Worm (Caenorhabditis elegans) whole organism, mixed stage, embryonic: ENCODE data around the gene C17F4.3.
"Not testable (repeated sequence)": the region's sequence is repeated elsewhere in the genome, so short reads cannot be mapped to it uniquely, and the experiment has no call there.

Source experiments
- blmp-1 ChIP-seq: fragments of 150-350 bp; optimal IDR thresholded peaks from 2 replicates; lab custom pipeline; 2014; ENCODE audit warnings: missing biosample characterization, missing genetic modification characterization
- ceh-39 ChIP-seq: fragments of 150-350 bp; optimal IDR thresholded peaks from 2 replicates; lab custom pipeline; 2014; ENCODE audit warnings: missing biosample characterization, missing genetic modification characterization
- ceh-43 ChIP-seq: fragments of 200-800 bp; sonication (Bioruptor generic); optimal IDR thresholded peaks from 2 replicates; lab custom pipeline; 2018; ENCODE audit warnings: mild to moderate bottlenecking, missing genetic modification characterization, moderate library complexity, missing compliant biosample characterization
- ceh-83 ChIP-seq: fragments of 200-800 bp; sonication (Bioruptor generic); optimal IDR thresholded peaks from 2 replicates; lab custom pipeline; 2018; ENCODE audit warnings: mild to moderate bottlenecking, missing genetic modification characterization, missing compliant biosample characterization
- drap-1 ChIP-seq: fragments of 200-800 bp; sonication (Bioruptor generic); optimal IDR thresholded peaks from 3 replicates; lab custom pipeline; 2018; ENCODE audit warnings: mild to moderate bottlenecking, missing genetic modification characterization, missing compliant biosample characterization
- elt-1 ChIP-seq: sonication (generic microtip); optimal IDR thresholded peaks from 2 replicates; lab custom pipeline; 2017; ENCODE audit warnings: missing genetic modification characterization, mild to moderate bottlenecking, missing compliant biosample characterization, antibody characterized with exemption, moderate library complexity, borderline replicate concordance; ENCODE audit not compliant: insufficient read depth
- flh-1 ChIP-seq: fragments of 200-800 bp; sonication (Bioruptor generic); optimal IDR thresholded peaks from 2 replicates; lab custom pipeline; 2018; ENCODE audit warnings: mild to moderate bottlenecking, missing genetic modification characterization, moderate library complexity, missing compliant biosample characterization
- ham-2 ChIP-seq: fragments of 200-800 bp; sonication (Bioruptor generic); optimal IDR thresholded peaks from 2 replicates; lab custom pipeline; 2018; ENCODE audit warnings: mild to moderate bottlenecking, missing genetic modification characterization, missing compliant biosample characterization
- hlh-1 ChIP-seq: fragments of 150-350 bp; optimal IDR thresholded peaks from 2 replicates; lab custom pipeline; 2014; ENCODE audit warnings: missing biosample characterization, missing genetic modification reagents, missing genetic modification characterization
- lin-13 ChIP-seq: fragments of 150-350 bp; optimal IDR thresholded peaks from 2 replicates; lab custom pipeline; 2014; ENCODE audit warnings: missing biosample characterization, missing genetic modification characterization
- lin-32 ChIP-seq: fragments of 200-800 bp; sonication (Bioruptor generic); optimal IDR thresholded peaks from 2 replicates; lab custom pipeline; 2018; ENCODE audit warnings: mild to moderate bottlenecking, missing genetic modification characterization, missing compliant biosample characterization
- lsy-2 ChIP-seq: fragments of 150-350 bp; optimal IDR thresholded peaks from 2 replicates; lab custom pipeline; 2014; ENCODE audit warnings: missing biosample characterization, missing genetic modification characterization
- mab-5 ChIP-seq: fragments of 150-350 bp; optimal IDR thresholded peaks from 2 replicates; lab custom pipeline; 2014; ENCODE audit warnings: missing biosample characterization, missing genetic modification characterization
- mep-1 ChIP-seq: fragments of 150-350 bp; optimal IDR thresholded peaks from 2 replicates; lab custom pipeline; 2017; ENCODE audit warnings: missing biosample characterization, missing genetic modification reagents, missing genetic modification characterization, inconsistent platforms
- mls-2 ChIP-seq: sonication (generic microtip); optimal IDR thresholded peaks from 2 replicates; lab custom pipeline; 2016; ENCODE audit warnings: mild to moderate bottlenecking, missing genetic modification characterization, moderate library complexity, missing compliant biosample characterization
- nhr-12 ChIP-seq: fragments of 150-350 bp; optimal IDR thresholded peaks from 2 replicates; lab custom pipeline; 2014; ENCODE audit warnings: missing biosample characterization, missing genetic modification characterization
- nhr-2 ChIP-seq: fragments of 150-350 bp; optimal IDR thresholded peaks from 2 replicates; lab custom pipeline; 2014; ENCODE audit warnings: missing biosample characterization, missing genetic modification characterization
- nhr-28 ChIP-seq: fragments of 150-350 bp; optimal IDR thresholded peaks from 2 replicates; lab custom pipeline; 2014; ENCODE audit warnings: missing biosample characterization, missing genetic modification characterization
- nhr-76 ChIP-seq: sonication (generic microtip); optimal IDR thresholded peaks from 2 replicates; lab custom pipeline; 2017; ENCODE audit warnings: missing biosample characterization, missing genetic modification characterization
- pha-4 ChIP-seq: fragments of 150-350 bp; optimal IDR thresholded peaks from 2 replicates; lab custom pipeline; 2018; ENCODE audit warnings: missing biosample characterization, missing genetic modification reagents, missing genetic modification characterization
- sem-2 ChIP-seq: fragments of 200-800 bp; sonication (Bioruptor generic); optimal IDR thresholded peaks from 2 replicates; lab custom pipeline; 2018; ENCODE audit warnings: mild to moderate bottlenecking, missing genetic modification characterization, missing compliant biosample characterization
- sptf-1 ChIP-seq: sonication (generic microtip); optimal IDR thresholded peaks from 2 replicates; lab custom pipeline; 2017; ENCODE audit warnings: mild to moderate bottlenecking, missing genetic modification characterization, moderate library complexity, missing compliant biosample characterization
- tbx-8 ChIP-seq: fragments of 200-800 bp; sonication (Bioruptor generic); optimal IDR thresholded peaks from 2 replicates; lab custom pipeline; 2018; ENCODE audit warnings: mild to moderate bottlenecking, missing genetic modification characterization, moderate library complexity, missing compliant biosample characterization
- unc-120 ChIP-seq: sonication (generic microtip); optimal IDR thresholded peaks from 2 replicates; lab custom pipeline; 2017; ENCODE audit warnings: missing genetic modification characterization, missing compliant biosample characterization; ENCODE audit not compliant: poor library complexity, severe bottlenecking
- unc-62 ChIP-seq: fragments of 150-350 bp; optimal IDR thresholded peaks from 2 replicates; lab custom pipeline; 2014; ENCODE audit warnings: missing biosample characterization, missing genetic modification reagents, missing genetic modification characterization
- zip-8 ChIP-seq: fragments of 150-350 bp; optimal IDR thresholded peaks from 2 replicates; lab custom pipeline; 2014; ENCODE audit warnings: missing biosample characterization, missing genetic modification characterization
- ztf-11 ChIP-seq: fragments of 150-350 bp; optimal IDR thresholded peaks from 2 replicates; lab custom pipeline; 2014; ENCODE audit warnings: missing biosample characterization, missing genetic modification characterization

Gene C17F4.3

DNA sequence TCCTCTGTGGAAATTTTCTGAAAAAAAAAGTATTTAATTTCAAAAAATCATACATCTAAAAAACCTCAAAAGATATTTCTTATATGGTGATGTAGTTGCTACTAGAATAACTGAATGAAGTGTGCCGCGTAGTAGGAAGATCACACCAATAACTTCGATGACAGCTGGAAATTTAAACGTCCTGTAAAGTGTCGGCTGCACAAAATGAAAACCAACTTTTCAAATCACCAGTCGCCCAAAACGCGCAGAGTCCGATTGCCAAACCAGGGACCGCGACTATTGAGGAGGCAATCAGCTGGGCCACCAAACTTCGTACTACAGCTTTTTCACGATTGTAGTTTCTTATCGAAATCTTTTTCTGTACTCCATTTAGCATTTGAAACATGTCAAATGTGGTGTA, 39.1 kb upstream of the C17F4.3 start, which contains the start of gene sri-48:
TSS of gene sri-48 (minus strand) at position 101 of the 400 bp plus-strand sequence.
- TF ChIP-seq lin-32 (GFP tag; lab: Kevin White, UChicago); lin-13 (tag; lab: Kevin White, UChicago); nhr-28 (tag; lab: Kevin White, UChicago): not testable (repeated sequence)
- TF ChIP-seq, all 35 proteins: peak for 0; not testable (repeated sequence) for 35

DNA sequence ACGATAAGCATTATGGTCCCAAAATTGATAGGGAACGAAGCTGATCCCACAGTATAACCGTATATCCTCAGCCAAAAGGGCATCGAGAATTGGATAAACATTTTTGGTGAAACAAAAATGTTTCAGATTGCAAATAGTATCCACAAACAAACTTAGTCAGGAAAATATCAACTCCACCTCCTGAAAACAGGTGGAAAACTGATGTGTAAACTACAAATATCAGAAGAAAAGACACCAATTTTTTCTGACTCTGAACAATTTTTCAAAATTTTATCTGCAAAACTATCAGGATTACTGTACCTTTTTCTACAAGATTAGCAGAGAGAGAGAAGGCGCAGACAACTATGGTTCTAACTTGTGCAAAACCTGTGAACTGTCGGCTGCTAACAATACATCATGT, 37.8 kb upstream of the C17F4.3 start, which contains the start of gene sri-53:
TSS of gene sri-53 (minus strand) at position 101 of the 400 bp plus-strand sequence.
- TF ChIP-seq nhr-12 (tag; lab: Kevin White, UChicago), result no peak
- no peak for TF ChIP-seq sem-2 (GFP tag; lab: Kevin White, UChicago)
- no peak for TF ChIP-seq mls-2 (tag; lab: Kevin White, UChicago)
- TF ChIP-seq ceh-43 (GFP tag; lab: Kevin White, UChicago), result no peak
- no peak for TF ChIP-seq lin-13 (tag; lab: Kevin White, UChicago)
- TF ChIP-seq nhr-76, result no peak
- TF ChIP-seq drap-1 (GFP tag; lab: Kevin White, UChicago), result no peak
- no peak for TF ChIP-seq ztf-11
- no peak for TF ChIP-seq nhr-2 (tag; lab: Kevin White, UChicago)
- TF ChIP-seq mep-1 (tag; lab: Kevin White, UChicago), result no peak
- no peak for TF ChIP-seq ceh-83
- no peak for TF ChIP-seq zip-8 (tag; lab: Kevin White, UChicago)
- no peak for TF ChIP-seq lsy-2 (tag; lab: Kevin White, UChicago)

DNA sequence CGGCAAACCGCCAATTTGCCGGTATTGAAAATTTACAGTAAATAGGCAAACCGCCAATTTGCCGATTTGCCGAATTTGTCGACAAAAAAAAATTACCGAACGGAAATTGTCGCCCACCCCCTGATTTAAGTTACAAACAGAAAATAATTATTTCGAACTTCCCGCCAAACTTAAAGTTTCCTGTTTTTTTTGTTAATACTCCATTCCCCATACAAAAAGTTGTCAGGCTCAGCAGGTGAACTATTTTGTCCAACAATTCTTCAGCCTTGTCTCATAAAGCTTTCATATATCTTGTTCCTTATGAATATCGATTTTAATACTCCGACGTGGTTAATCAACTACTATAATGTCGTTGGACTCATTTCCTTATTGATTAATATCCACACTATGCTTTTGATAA, 36.9 kb upstream of the C17F4.3 start, which contains the start of gene sri-50:
TSS of gene sri-50 (plus strand) at position 301 of the 400 bp plus-strand sequence.
- TF ChIP-seq sptf-1, result no peak
- TF ChIP-seq mab-5 (tag; lab: Kevin White, UChicago), result no peak
- TF ChIP-seq sem-2 (GFP tag; lab: Kevin White, UChicago), result no peak
- TF ChIP-seq drap-1 (GFP tag; lab: Kevin White, UChicago), result no peak
- TF ChIP-seq unc-62 (GFP tag; lab: Kevin White, UChicago), result no peak
- TF ChIP-seq ztf-11, result no peak
- no peak for TF ChIP-seq ham-2 (GFP tag; lab: Kevin White, UChicago)
- no peak for TF ChIP-seq mep-1 (tag; lab: Kevin White, UChicago)
- no peak for TF ChIP-seq flh-1 (GFP tag; lab: Kevin White, UChicago)
- TF ChIP-seq zip-8 (tag; lab: Kevin White, UChicago), result no peak
- TF ChIP-seq ceh-83, result no peak
- TF ChIP-seq lsy-2 (tag; lab: Kevin White, UChicago), result no peak
- TF ChIP-seq, all 35 proteins: peak for 0

DNA sequence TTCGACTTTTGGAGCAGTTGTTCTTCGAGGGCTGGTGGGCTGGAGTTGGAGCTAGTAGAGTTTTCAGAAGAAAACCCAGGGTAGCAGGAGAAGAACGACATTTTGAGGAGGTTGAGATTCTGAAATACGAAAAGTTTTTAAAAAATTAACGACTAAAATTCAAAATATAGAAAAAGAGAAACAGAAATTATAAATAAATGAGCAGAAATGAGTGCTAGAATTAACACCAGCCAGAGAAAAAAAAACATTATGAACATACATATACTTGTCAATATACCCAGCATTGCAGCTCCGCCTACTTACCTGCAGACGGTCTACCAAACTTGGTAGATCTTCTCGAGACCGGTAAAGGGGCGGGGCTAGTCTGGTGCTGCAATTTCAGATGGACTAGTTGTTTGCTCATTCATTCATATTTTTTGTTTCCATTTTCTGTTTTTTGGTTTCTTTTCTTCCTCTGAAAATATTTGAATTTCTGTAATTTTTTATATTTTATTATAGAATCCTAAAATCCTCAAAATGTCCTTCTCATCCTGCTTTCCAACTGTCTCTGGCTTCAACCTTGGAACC, 33.8 kb upstream of the C17F4.3 start, which contains the start of the genes ZC239.20 and ZC239.21:
TSS of gene ZC239.20 (minus strand) at position 101 of the 567 bp plus-strand sequence.
TSS of gene ZC239.21 (plus strand) at position 517 of the 567 bp plus-strand sequence.
- TF ChIP-seq pha-4 (no peak), lin-32 (GFP tag; lab: Kevin White, UChicago) (no peak), mls-2 (tag; lab: Kevin White, UChicago) (no peak), drap-1 (GFP tag; lab: Kevin White, UChicago) (no peak), hlh-1 (tag; lab: Kevin White, UChicago) (no peak), ceh-83 (no peak), mep-1 (tag; lab: Kevin White, UChicago) (no peak), zip-8 (tag; lab: Kevin White, UChicago) (no peak), elt-1 (tag; lab: Kevin White, UChicago) (no peak), ceh-43 (GFP tag; lab: Kevin White, UChicago) (no peak), blmp-1 (no peak)

DNA sequence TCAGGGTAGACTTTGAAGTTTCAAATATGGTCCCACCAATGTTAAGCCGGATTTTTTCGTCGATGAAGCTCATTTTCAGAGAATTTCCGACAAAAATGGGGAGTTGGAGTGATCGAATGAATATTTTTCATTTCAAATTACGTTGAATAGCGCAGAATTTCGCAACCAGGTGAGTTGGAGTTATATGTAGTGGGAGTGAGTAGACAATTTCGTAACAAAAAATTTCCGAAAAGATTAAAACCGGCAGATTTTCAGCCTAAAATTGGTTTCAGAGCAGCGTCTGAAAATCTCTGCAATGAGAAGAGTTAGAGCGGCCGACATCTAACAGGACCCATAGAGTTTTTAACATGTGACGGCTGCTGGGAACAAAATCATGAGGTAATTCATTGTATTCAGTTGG, 31.6 kb upstream of the C17F4.3 start, which contains the start of gene sdz-35:
TSS of gene sdz-35 (minus strand) at position 101 of the 400 bp plus-strand sequence.
- no peak for TF ChIP-seq mls-2 (tag; lab: Kevin White, UChicago)
- TF ChIP-seq sptf-1, result no peak
- no peak for TF ChIP-seq unc-120
- no peak for TF ChIP-seq elt-1 (tag; lab: Kevin White, UChicago)
- no peak for TF ChIP-seq nhr-12 (tag; lab: Kevin White, UChicago)
- no peak for TF ChIP-seq ceh-39 (tag; lab: Kevin White, UChicago)

DNA sequence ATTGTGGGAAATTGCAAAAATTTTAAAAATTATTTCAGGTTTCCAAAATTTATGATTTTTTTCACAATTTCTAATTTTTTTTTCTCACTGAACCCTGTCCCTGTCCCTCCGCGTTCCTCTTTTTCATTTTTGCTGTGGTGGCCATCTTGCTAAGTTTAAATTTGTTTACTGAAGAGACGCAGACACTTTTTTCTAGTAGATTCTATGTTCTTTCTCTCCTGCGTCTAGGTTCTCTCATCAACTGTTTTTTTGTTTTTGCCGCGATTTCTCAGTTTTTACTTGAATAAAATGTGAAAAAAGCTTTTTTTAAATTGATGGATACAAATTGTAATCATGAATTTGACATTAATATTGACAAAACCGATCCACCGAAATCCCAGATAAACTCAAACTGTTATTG, 31.1 kb upstream of the C17F4.3 start, which contains the start of gene ZC239.6:
TSS of gene ZC239.6 (plus strand) at position 381 of the 400 bp plus-strand sequence.
- TF ChIP-seq lsy-2 (tag; lab: Kevin White, UChicago) (no peak), flh-1 (GFP tag; lab: Kevin White, UChicago) (no peak), mab-5 (tag; lab: Kevin White, UChicago) (no peak), ceh-43 (GFP tag; lab: Kevin White, UChicago) (no peak), lin-32 (GFP tag; lab: Kevin White, UChicago) (no peak), tbx-8 (GFP tag; lab: Kevin White, UChicago) (no peak), mep-1 (tag; lab: Kevin White, UChicago) (no peak), nhr-76 (no peak), ceh-83 (no peak), nhr-28 (tag; lab: Kevin White, UChicago) (no peak), blmp-1 (no peak)
